Fruit fly (Drosophila melanogaster) whole organism, embryonic: ENCODE measurements around the gene Shc.

Source experiments
- CG10366 ChIP-seq: fragments of 200-800 bp; sonication (Bioruptor generic); IDR thresholded peaks from 2 replicates; pipeline ENCODE4 v1.3.6; 2022; ENCODE audit warnings: missing biosample characterization, missing genetic modification characterization
- CG11085 ChIP-seq: fragments of 200-800 bp; sonication (Bioruptor generic); IDR thresholded peaks from 2 replicates; pipeline ENCODE4 v1.3.6; 2022; ENCODE audit warnings: missing biosample characterization, missing genetic modification characterization
- CG11398 ChIP-seq: fragments of 200-800 bp; sonication (Bioruptor generic); optimal IDR thresholded peaks from 2 replicates; lab custom pipeline; 2016; ENCODE audit warnings: missing biosample characterization, missing genetic modification characterization
- CG11696 ChIP-seq: fragments of 200-800 bp; sonication (Bioruptor generic); IDR thresholded peaks from 2 replicates; pipeline ENCODE4 v1.3.6; 2022; ENCODE audit warnings: missing biosample characterization, missing genetic modification characterization
- CG12155 ChIP-seq: fragments of 200-800 bp; sonication (Bioruptor generic); optimal IDR thresholded peaks from 3 replicates; lab custom pipeline; 2016; ENCODE audit warnings: missing biosample characterization, missing genetic modification characterization
- CG12236 ChIP-seq: fragments of 200-800 bp; sonication (Bioruptor generic); optimal IDR thresholded peaks from 2 replicates; lab custom pipeline; 2016; ENCODE audit warnings: missing biosample characterization, missing genetic modification characterization
- CG12942 ChIP-seq: fragments of 200-800 bp; sonication (Bioruptor generic); optimal IDR thresholded peaks from 3 replicates; lab custom pipeline; 2016; ENCODE audit warnings: missing biosample characterization, missing genetic modification characterization
- CG16813 ChIP-seq: fragments of 200-800 bp; sonication (Bioruptor generic); IDR thresholded peaks from 3 replicates; pipeline ENCODE4 v1.3.6; 2022; ENCODE audit warnings: missing biosample characterization, missing genetic modification characterization; ENCODE audit not compliant: partially characterized antibody
- CG17359 ChIP-seq: fragments of 200-800 bp; sonication (Bioruptor generic); optimal IDR thresholded peaks from 3 replicates; lab custom pipeline; 2018; ENCODE audit warnings: missing biosample characterization, mild to moderate bottlenecking, missing genetic modification characterization, moderate library complexity
- CG17385 ChIP-seq: fragments of 200-800 bp; sonication (Bioruptor generic); optimal IDR thresholded peaks from 3 replicates; lab custom pipeline; 2018; ENCODE audit warnings: missing biosample characterization, mild to moderate bottlenecking, missing genetic modification characterization
- CG17568 ChIP-seq: fragments of 200-800 bp; sonication (Bioruptor generic); optimal IDR thresholded peaks from 2 replicates; lab custom pipeline; 2018; ENCODE audit warnings: missing biosample characterization, mild to moderate bottlenecking, missing genetic modification characterization, moderate library complexity
- CG17802 ChIP-seq: fragments of 200-800 bp; sonication (Bioruptor generic); optimal IDR thresholded peaks from 2 replicates; lab custom pipeline; 2018; ENCODE audit warnings: missing biosample characterization, mild to moderate bottlenecking, missing genetic modification characterization, moderate library complexity
- CG18262 ChIP-seq: fragments of 200-800 bp; optimal IDR thresholded peaks from 3 replicates; lab custom pipeline; 2019; ENCODE audit warnings: missing biosample characterization, mild to moderate bottlenecking, missing genetic modification characterization, moderate library complexity
- CG1832 ChIP-seq: fragments of 200-800 bp; sonication (Bioruptor generic); optimal IDR thresholded peaks from 2 replicates; lab custom pipeline; 2017; ENCODE audit warnings: missing biosample characterization, mild to moderate bottlenecking, missing genetic modification characterization, inconsistent platforms
- CG2712 ChIP-seq: fragments of 200-800 bp; optimal IDR thresholded peaks from 3 replicates; lab custom pipeline; 2019; ENCODE audit warnings: missing biosample characterization, mild to moderate bottlenecking, missing genetic modification characterization, moderate library complexity
- CG30020 ChIP-seq: fragments of 200-800 bp; optimal IDR thresholded peaks from 2 replicates; lab custom pipeline; 2019; ENCODE audit warnings: missing biosample characterization, mild to moderate bottlenecking, missing genetic modification characterization, moderate library complexity
- CG30431 ChIP-seq: fragments of 200-800 bp; sonication (Bioruptor generic); optimal IDR thresholded peaks from 2 replicates; lab custom pipeline; 2017; ENCODE audit warnings: missing biosample characterization, missing genetic modification characterization
- CG3163 ChIP-seq: fragments of 200-800 bp; sonication (Bioruptor generic); optimal IDR thresholded peaks from 3 replicates; lab custom pipeline; 2016; ENCODE audit warnings: missing biosample characterization, missing genetic modification characterization
- CG32772 ChIP-seq: fragments of 200-800 bp; sonication (Bioruptor generic); IDR thresholded peaks from 2 replicates; pipeline ENCODE4 v1.3.6; 2022; ENCODE audit warnings: missing biosample characterization, missing genetic modification characterization
- CG34224 ChIP-seq: fragments of 200-800 bp; sonication (Bioruptor generic); IDR thresholded peaks from 3 replicates; pipeline ENCODE4 v1.3.6; 2022; ENCODE audit warnings: missing biosample characterization, missing genetic modification characterization; ENCODE audit not compliant: partially characterized antibody
- CG3847 ChIP-seq: fragments of 200-800 bp; sonication (Bioruptor generic); IDR thresholded peaks from 2 replicates; pipeline ENCODE4 v1.3.6; 2022; ENCODE audit warnings: missing biosample characterization, missing genetic modification characterization
- CG4707 ChIP-seq: fragments of 200-800 bp; sonication (Bioruptor generic); optimal IDR thresholded peaks from 2 replicates; lab custom pipeline; 2018; ENCODE audit warnings: missing biosample characterization, mild to moderate bottlenecking, missing genetic modification characterization, moderate library complexity
- CG4820 ChIP-seq: fragments of 200-800 bp; sonication (Bioruptor generic); optimal IDR thresholded peaks from 3 replicates; lab custom pipeline; 2016; ENCODE audit warnings: missing biosample characterization, missing genetic modification characterization
- CG5953 ChIP-seq: fragments of 200-800 bp; sonication (Bioruptor generic); IDR thresholded peaks from 2 replicates; pipeline ENCODE4 v1.3.6; 2022; ENCODE audit warnings: missing biosample characterization, missing genetic modification characterization
- CG6689 ChIP-seq: fragments of 200-800 bp; sonication (Bioruptor generic); IDR thresholded peaks from 2 replicates; pipeline ENCODE4 v1.3.6; 2022; ENCODE audit warnings: missing biosample characterization, missing genetic modification characterization
- CG6765 ChIP-seq: fragments of 200-800 bp; sonication (Bioruptor generic); optimal IDR thresholded peaks from 3 replicates; lab custom pipeline; 2017; ENCODE audit warnings: missing biosample characterization, mild to moderate bottlenecking, missing genetic modification characterization
- CG7357 ChIP-seq: fragments of 200-800 bp; sonication (Bioruptor generic); IDR thresholded peaks from 3 replicates; pipeline ENCODE4 v1.3.6; 2022; ENCODE audit warnings: missing biosample characterization, missing genetic modification characterization
- CG8924 ChIP-seq: fragments of 200-800 bp; optimal IDR thresholded peaks from 3 replicates; lab custom pipeline; 2019; ENCODE audit warnings: missing biosample characterization, mild to moderate bottlenecking, missing genetic modification characterization, moderate library complexity
- Dll ChIP-seq: fragments of 200-800 bp; sonication (Bioruptor generic); IDR thresholded peaks from 4 replicates; pipeline ENCODE4 v1.3.6; 2022; ENCODE audit warnings: missing biosample characterization, missing genetic modification characterization; ENCODE audit not compliant: partially characterized antibody
- E2f2 ChIP-seq: fragments of 200-800 bp; sonication (Bioruptor generic); IDR thresholded peaks from 2 replicates; pipeline ENCODE4 v1.3.6; 2022; ENCODE audit warnings: missing biosample characterization, missing genetic modification characterization
- Gug ChIP-seq: fragments of 200-800 bp; sonication (Bioruptor generic); IDR thresholded peaks from 4 replicates; pipeline ENCODE4 v1.3.6; 2022; ENCODE audit warnings: missing biosample characterization, missing genetic modification characterization
- H15 ChIP-seq: fragments of 200-800 bp; sonication (Bioruptor generic); IDR thresholded peaks from 3 replicates; pipeline ENCODE4 v1.3.6; 2022; ENCODE audit warnings: missing biosample characterization, missing genetic modification characterization
- Hand ChIP-seq: fragments of 200-800 bp; sonication (Bioruptor generic); optimal IDR thresholded peaks from 2 replicates; lab custom pipeline; 2017; ENCODE audit warnings: mild to moderate bottlenecking, missing biosample characterization, missing genetic modification reagents, missing genetic modification characterization
- Kr ChIP-seq: fragments of 200-800 bp; sonication (Bioruptor generic); optimal IDR thresholded peaks from 2 replicates; lab custom pipeline; 2017; ENCODE audit warnings: missing biosample characterization, mild to moderate bottlenecking, missing genetic modification characterization
- Nf-YC ChIP-seq: fragments of 200-800 bp; optimal IDR thresholded peaks from 3 replicates; lab custom pipeline; 2019; ENCODE audit warnings: missing biosample characterization, mild to moderate bottlenecking, missing genetic modification characterization, moderate library complexity
- Oaz ChIP-seq: fragments of 200-800 bp; sonication (Bioruptor generic); IDR thresholded peaks from 2 replicates; pipeline ENCODE4 v1.3.6; 2022; ENCODE audit warnings: missing biosample characterization, missing genetic modification characterization
- Usf ChIP-seq: fragments of 200-800 bp; sonication (Bioruptor generic); optimal IDR thresholded peaks from 2 replicates; lab custom pipeline; 2017; ENCODE audit warnings: missing genotype, missing biosample characterization, missing genetic modification characterization
- ara ChIP-seq: fragments of 200-800 bp; sonication (Bioruptor generic); IDR thresholded peaks from 2 replicates; pipeline ENCODE4 v1.3.6; 2022; ENCODE audit warnings: missing biosample characterization, missing genetic modification characterization
- btn ChIP-seq: fragments of 200-800 bp; sonication (Bioruptor generic); optimal IDR thresholded peaks from 2 replicates; lab custom pipeline; 2016; ENCODE audit warnings: missing biosample characterization, missing genetic modification characterization
- chif ChIP-seq, 2 experiments: fragments of 200-800 bp; sonication (Bioruptor generic); optimal IDR thresholded peaks; 3 replicates each; lab custom pipeline; 2016; ENCODE audit warnings: missing biosample characterization in 2 of 2, missing genetic modification characterization in 2 of 2
- dmrt99B ChIP-seq: fragments of 200-800 bp; sonication (Bioruptor generic); optimal IDR thresholded peaks from 2 replicates; lab custom pipeline; 2018; ENCODE audit warnings: missing biosample characterization, mild to moderate bottlenecking, missing genetic modification characterization, moderate library complexity
- dpn ChIP-seq, 2 experiments: fragments of 200-800 bp; sonication (Bioruptor generic); optimal IDR thresholded peaks; 3 replicates each; lab custom pipeline; 2016; ENCODE audit warnings: missing biosample characterization in 2 of 2, missing genetic modification characterization in 2 of 2
- eve ChIP-seq, 2 experiments: fragments of >200 bp; optimal IDR thresholded peaks; 2 replicates each; lab custom pipeline; 2017; ENCODE audit warnings: missing biosample characterization in 2 of 2, missing genetic modification characterization in 2 of 2
- luna ChIP-seq: fragments of 200-800 bp; sonication (Bioruptor generic); optimal IDR thresholded peaks from 2 replicates; lab custom pipeline; 2016; ENCODE audit warnings: missing biosample characterization, missing genetic modification characterization
- oc ChIP-seq: fragments of 200-800 bp; sonication (Bioruptor generic); optimal IDR thresholded peaks from 2 replicates; lab custom pipeline; 2018; ENCODE audit warnings: missing biosample characterization, mild to moderate bottlenecking, missing genetic modification characterization, moderate library complexity
- ranshi ChIP-seq: fragments of 200-800 bp; sonication (Bioruptor generic); IDR thresholded peaks from 2 replicates; pipeline ENCODE4 v1.3.6; 2022; ENCODE audit warnings: missing biosample characterization, missing genetic modification characterization
- tap ChIP-seq: fragments of 200-800 bp; optimal IDR thresholded peaks from 3 replicates; lab custom pipeline; 2019; ENCODE audit warnings: missing biosample characterization, mild to moderate bottlenecking, missing genetic modification characterization, moderate library complexity
- tin ChIP-seq: fragments of 200-800 bp; sonication (Bioruptor generic); optimal IDR thresholded peaks from 3 replicates; lab custom pipeline; 2016; ENCODE audit warnings: missing biosample characterization, missing genetic modification characterization
- unc-4 ChIP-seq: fragments of 200-800 bp; sonication (Bioruptor generic); IDR thresholded peaks from 2 replicates; pipeline ENCODE4 v1.3.6; 2022; ENCODE audit warnings: missing biosample characterization, missing genetic modification characterization; ENCODE audit not compliant: partially characterized antibody
- wdn ChIP-seq: fragments of 200-800 bp; sonication (Bioruptor generic); IDR thresholded peaks from 2 replicates; pipeline ENCODE4 v1.3.6; 2022; ENCODE audit warnings: missing biosample characterization, missing genetic modification characterization

Gene Shc

DNA sequence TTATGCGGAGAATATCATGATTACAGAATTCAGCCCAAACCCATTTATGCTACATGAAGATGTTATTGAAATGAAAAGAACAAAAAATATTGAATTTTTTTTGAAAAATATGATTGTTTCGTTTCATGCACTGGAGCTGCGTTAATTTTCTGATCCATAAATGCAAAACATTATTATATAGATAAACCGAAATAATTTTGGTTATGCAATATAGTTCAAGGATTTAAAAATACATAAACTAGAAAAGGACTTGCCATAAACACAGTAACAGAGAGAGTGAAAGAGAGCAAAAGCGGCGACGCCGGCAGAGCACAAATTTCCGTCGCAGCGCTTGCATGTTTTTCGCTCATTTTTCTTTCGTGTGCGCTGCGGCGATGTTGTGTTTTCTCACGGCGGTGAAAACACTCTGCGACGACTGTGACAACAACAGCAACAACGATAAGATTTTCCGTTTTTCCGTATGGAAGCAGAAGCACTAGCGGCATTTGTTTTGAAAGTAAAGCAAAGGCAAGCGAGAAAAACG is 35.5 kb downstream of the Shc start (continued):
- TF ChIP-seq chif (GFP tag; optimal IDR thresholded peaks at IDR 0.05; lab: Kevin White, UChicago) (peak; percentile 60 to 76), Oaz (peak; percentile 59), CG10366 (GFP tag; lab: Robert Waterston, UW) (peak; percentile 63), CG1832 (GFP tag; lab: Kevin White, UChicago) (no peak), CG2712 (tag; lab: Kevin White, UChicago) (peak; percentile 96), Hand (peak; percentile 85), CG18262 (tag; lab: Kevin White, UChicago) (peak; percentile 97), CG12942 (peak; percentile 71), CG30431 (peak; percentile 60), oc (tag; lab: Kevin White, UChicago) (peak; percentile 79), CG12236 (GFP tag; lab: Kevin White, UChicago) (peak; percentile 60), Usf (GFP tag; lab: Kevin White, UChicago) (peak; percentile 47), Gug (GFP tag; lab: Robert Waterston, UW) (no peak), wdn (GFP tag; lab: Robert Waterston, UW) (peak; percentile 50), Dll (GFP tag; lab: Robert Waterston, UW) (peak; percentile 32; the same call in 1 of the 4 replicates), CG8924 (tag; lab: Kevin White, UChicago) (peak; percentile 96), CG17359 (tag; lab: Kevin White, UChicago) (peak; percentile 93), eve (GFP tag; optimal IDR thresholded peaks at IDR 0.05; lab: Kevin White, UChicago) (no peak), CG16813 (no peak), btn (GFP tag; lab: Kevin White, UChicago) (peak; percentile 39), CG6689 (GFP tag; lab: Robert Waterston, UW) (peak; percentile 82), CG3847 (GFP tag; lab: Robert Waterston, UW) (peak; percentile 58; the same call in 1 of the 2 replicates), CG17385 (peak; percentile 86), dpn (GFP tag; optimal IDR thresholded peaks at IDR 0.05; lab: Kevin White, UChicago) (peak; percentile 73 to 77), E2f2 (GFP tag; lab: Robert Waterston, UW) (peak; percentile 57; the same call in 1 of the 2 replicates), CG32772 (GFP tag; lab: Robert Waterston, UW) (peak; percentile 40; the same call in 1 of the 2 replicates), CG5953 (GFP tag; lab: Robert Waterston, UW) (peak; percentile 51; the same call in 1 of the 2 replicates), CG17802 (peak; percentile 42), tin (GFP tag; lab: Kevin White, UChicago) (peak; percentile 86), dmrt99B (peak; percentile 94), ranshi (GFP tag; lab: Robert Waterston, UW) (0 out of 2 replicates have a peak, but pooled peaks have one; percentile 64), CG6765 (GFP tag; lab: Kevin White, UChicago) (peak; percentile 88), CG3163 (GFP tag; lab: Kevin White, UChicago) (peak; percentile 50), luna (GFP tag; lab: Kevin White, UChicago) (peak; percentile 36), ara (GFP tag; lab: Robert Waterston, UW) (peak; percentile 58; the same call in 1 of the 2 replicates), tap (tag; lab: Kevin White, UChicago) (peak; percentile 86), CG34224 (GFP tag; lab: Robert Waterston, UW) (no peak), CG11398 (peak; percentile 71), Kr (GFP tag; lab: Kevin White, UChicago) (no peak), H15 (GFP tag; lab: Robert Waterston, UW) (peak; percentile 58; the same call in 1 of the 3 replicates), unc-4 (no peak), CG11696 (GFP tag; lab: Robert Waterston, UW) (peak; percentile 35; the same call in 1 of the 2 replicates), CG4707 (GFP tag; lab: Kevin White, UChicago) (peak; percentile 47), Nf-YC (tag; lab: Kevin White, UChicago) (peak; percentile 81), CG11085 (peak; percentile 45; the same call in 1 of the 2 replicates), CG4820 (GFP tag; lab: Kevin White, UChicago) (peak; percentile 100), CG17568 (GFP tag; lab: Kevin White, UChicago) (peak; percentile 83), CG7357 (peak; percentile 64; the same call in 2 of the 3 replicates), CG30020 (tag; lab: Kevin White, UChicago) (peak; percentile 73), CG12155 (GFP tag; lab: Kevin White, UChicago) (peak; percentile 59)
